Worm (Caenorhabditis elegans) whole organism, young adult: ENCODE data around the gene C54H2.4.

Experiments
- B0336.3 ChIP-seq: fragments of 200-800 bp; sonication (Bioruptor generic); IDR thresholded peaks from 2 replicates; pipeline ENCODE4 v1.3.6; 2022; ENCODE audit warnings: missing genetic modification characterization, missing compliant biosample characterization
- C06A6.2 ChIP-seq: fragments of 200-800 bp; sonication (Bioruptor generic); conservative IDR thresholded peaks from 2 replicates; pipeline ENCODE4 v1.3.6; 2022; ENCODE audit warnings: missing genetic modification characterization, missing compliant biosample characterization
- F22D6.2 ChIP-seq: sonication (generic microtip); optimal IDR thresholded peaks from 2 replicates; lab custom pipeline; 2016; ENCODE audit warnings: mild to moderate bottlenecking, missing genetic modification characterization, missing compliant biosample characterization
- F55B11.4 ChIP-seq: sonication (generic microtip); optimal IDR thresholded peaks from 2 replicates; lab custom pipeline; 2016; ENCODE audit warnings: missing compliant biosample characterization, missing genetic modification characterization, borderline replicate concordance; ENCODE audit not compliant: insufficient read depth
- F57C9.4 ChIP-seq: sonication (generic microtip); optimal IDR thresholded peaks from 2 replicates; lab custom pipeline; 2017; ENCODE audit warnings: mild to moderate bottlenecking, missing genetic modification characterization, missing compliant biosample characterization
- K11D2.4 ChIP-seq: fragments of 200-800 bp; sonication (Bioruptor generic); IDR thresholded peaks from 2 replicates; pipeline ENCODE4 v1.3.6; 2022; ENCODE audit warnings: missing genetic modification reagents, missing genetic modification characterization, missing compliant biosample characterization
- T07F8.4 ChIP-seq: sonication (generic microtip); optimal IDR thresholded peaks from 2 replicates; lab custom pipeline; 2016; ENCODE audit warnings: mild to moderate bottlenecking, missing genetic modification characterization, moderate library complexity, missing compliant biosample characterization
- T26A5.8 ChIP-seq: sonication (generic microtip); optimal IDR thresholded peaks from 2 replicates; lab custom pipeline; 2016; ENCODE audit warnings: missing genetic modification characterization, missing compliant biosample characterization
- Y53G8AR.9 ChIP-seq: fragments of 200-800 bp; sonication (Bioruptor generic); conservative IDR thresholded peaks from 2 replicates; pipeline ENCODE4 v1.3.6; 2022; ENCODE audit warnings: missing genetic modification reagents, missing genetic modification characterization, missing compliant biosample characterization
- Y67H2A.10 ChIP-seq: fragments of 200-800 bp; sonication (Bioruptor generic); conservative IDR thresholded peaks from 2 replicates; pipeline ENCODE4 v1.3.6; 2022; ENCODE audit warnings: missing genetic modification reagents, missing genetic modification characterization, missing compliant biosample characterization
- Y79H2A.3 ChIP-seq: fragments of 200-800 bp; sonication (Bioruptor generic); conservative IDR thresholded peaks from 2 replicates; pipeline ENCODE4 v1.3.6; 2022; ENCODE audit warnings: missing genetic modification reagents, missing genetic modification characterization, missing compliant biosample characterization
- ZK185.1 ChIP-seq: sonication (generic microtip); optimal IDR thresholded peaks from 2 replicates; lab custom pipeline; 2016; ENCODE audit warnings: mild to moderate bottlenecking, missing genetic modification characterization, missing compliant biosample characterization; ENCODE audit not compliant: poor library complexity, severe bottlenecking
- ama-1 ChIP-seq, 3 experiments: fragments of 150-350 bp in 1 of 3; sonication (generic microtip) in 2 of 3; optimal IDR thresholded peaks; 2 replicates each; lab custom pipeline; 2014 to 2018; ENCODE audit warnings: missing biosample characterization in 2 of 3, missing genetic modification characterization in 2 of 3, missing genetic modification reagents in 2 of 3
- aptf-2 ChIP-seq: fragments of 200-800 bp; sonication (Bioruptor generic); conservative IDR thresholded peaks from 2 replicates; pipeline ENCODE4 v1.3.6; 2022; ENCODE audit warnings: missing genetic modification reagents, missing genetic modification characterization, missing compliant biosample characterization
- attf-5 ChIP-seq: fragments of 200-800 bp; sonication (Bioruptor generic); optimal IDR thresholded peaks from 2 replicates; lab custom pipeline; 2018; ENCODE audit warnings: mild to moderate bottlenecking, missing genetic modification characterization, missing compliant biosample characterization
- dox-1 ChIP-seq: fragments of 200-800 bp; sonication (Bioruptor generic); IDR thresholded peaks from 2 replicates; pipeline ENCODE4 v1.3.6; 2022; ENCODE audit warnings: missing genetic modification reagents, missing genetic modification characterization, missing compliant biosample characterization
- egl-18 ChIP-seq: fragments of 200-800 bp; sonication (Bioruptor generic); IDR thresholded peaks from 2 replicates; pipeline ENCODE4 v1.3.6; 2022; ENCODE audit warnings: missing genetic modification reagents, missing genetic modification characterization, missing compliant biosample characterization
- egl-44 ChIP-seq: fragments of 200-800 bp; sonication (Bioruptor generic); IDR thresholded peaks from 2 replicates; pipeline ENCODE4 v1.3.6; 2022; ENCODE audit warnings: missing genetic modification reagents, missing genetic modification characterization, missing compliant biosample characterization
- gei-17 ChIP-seq: fragments of 200-800 bp; sonication (Bioruptor generic); optimal IDR thresholded peaks from 2 replicates; lab custom pipeline; 2018; ENCODE audit warnings: mild to moderate bottlenecking, missing genetic modification characterization, missing compliant biosample characterization
- him-1 ChIP-seq: sonication (generic microtip); optimal IDR thresholded peaks from 2 replicates; lab custom pipeline; 2016; ENCODE audit warnings: missing genotype, missing genetic modification reagents, missing genetic modification characterization, missing compliant biosample characterization
- hsf-1 ChIP-seq: fragments of 200-800 bp; sonication (Bioruptor generic); IDR thresholded peaks from 2 replicates; pipeline ENCODE4 v1.3.6; 2022; ENCODE audit warnings: missing genetic modification reagents, missing genetic modification characterization, missing compliant biosample characterization
- let-607 ChIP-seq, 2 experiments: fragments of 200-800 bp in 1 of 2; sonication (Bioruptor generic) in 1 of 2; sonication (generic microtip) in 1 of 2; optimal IDR thresholded peaks; 2 replicates each; lab custom pipeline; 2016 to 2018; ENCODE audit warnings: mild to moderate bottlenecking in 2 of 2, missing compliant biosample characterization in 2 of 2, missing genetic modification characterization in 2 of 2, moderate library complexity in 2 of 2, missing genotype in 1 of 2
- lin-35 ChIP-seq, 3 experiments: fragments of 150-350 bp in 2 of 3; sonication (generic microtip) in 1 of 3; optimal IDR thresholded peaks; 2 replicates each; lab custom pipeline; 2014 to 2018; ENCODE audit warnings: missing biosample characterization in 3 of 3, missing genetic modification characterization in 3 of 3, missing genetic modification reagents in 3 of 3
- lin-40 ChIP-seq: sonication (generic microtip); optimal IDR thresholded peaks from 2 replicates; lab custom pipeline; 2016; ENCODE audit warnings: missing genetic modification characterization, mild to moderate bottlenecking, missing compliant biosample characterization, missing genotype, missing genetic modification reagents
- lin-54 ChIP-seq: fragments of 200-800 bp; sonication (Bioruptor generic); optimal IDR thresholded peaks from 2 replicates; lab custom pipeline; 2018; ENCODE audit warnings: mild to moderate bottlenecking, missing genetic modification characterization, missing compliant biosample characterization
- lsy-27 ChIP-seq: sonication (generic microtip); optimal IDR thresholded peaks from 2 replicates; lab custom pipeline; 2017; ENCODE audit warnings: missing genetic modification characterization, mild to moderate bottlenecking, missing compliant biosample characterization, antibody characterized with exemption, missing genotype, borderline replicate concordance; ENCODE audit not compliant: insufficient read depth
- mcd-1 ChIP-seq: fragments of 200-800 bp; sonication (Bioruptor generic); IDR thresholded peaks from 2 replicates; pipeline ENCODE4 v1.3.6; 2022; ENCODE audit warnings: missing genetic modification reagents, missing genetic modification characterization, missing compliant biosample characterization
- nhr-120 ChIP-seq: fragments of 200-800 bp; sonication (Bioruptor generic); IDR thresholded peaks from 2 replicates; pipeline ENCODE4 v1.3.6; 2022; ENCODE audit warnings: missing genetic modification characterization, missing compliant biosample characterization
- nhr-80 ChIP-seq: sonication (generic microtip); optimal IDR thresholded peaks from 2 replicates; lab custom pipeline; 2016; ENCODE audit warnings: missing genetic modification characterization, missing compliant biosample characterization
- nhr-90 ChIP-seq: sonication (generic microtip); optimal IDR thresholded peaks from 2 replicates; lab custom pipeline; 2016; ENCODE audit warnings: missing genotype, mild to moderate bottlenecking, missing genetic modification characterization, missing compliant biosample characterization
- pbrm-1 ChIP-seq: fragments of 200-800 bp; sonication (Bioruptor generic); IDR thresholded peaks from 2 replicates; pipeline ENCODE4 v1.3.6; 2022; ENCODE audit warnings: missing genetic modification reagents, missing genetic modification characterization, missing compliant biosample characterization
- rcor-1 ChIP-seq: fragments of 200-800 bp; sonication (Bioruptor generic); IDR thresholded peaks from 2 replicates; pipeline ENCODE4 v1.3.6; 2022; ENCODE audit warnings: missing genetic modification reagents, missing genetic modification characterization, missing compliant biosample characterization
- rpc-1 ChIP-seq, 2 experiments: fragments of 150-350 bp in 1 of 2; sonication (generic microtip) in 1 of 2; optimal IDR thresholded peaks; 2 replicates each; lab custom pipeline; 2014 to 2018; ENCODE audit warnings: missing biosample characterization in 1 of 2, missing genetic modification characterization in 1 of 2, missing genetic modification reagents in 1 of 2, missing genotype in 1 of 2
- sdz-38 ChIP-seq: sonication (generic microtip); optimal IDR thresholded peaks from 2 replicates; lab custom pipeline; 2016; ENCODE audit warnings: missing genotype, missing genetic modification characterization, missing compliant biosample characterization
- unc-62 ChIP-seq: fragments of 150-350 bp; optimal IDR thresholded peaks from 2 replicates; lab custom pipeline; 2014; ENCODE audit warnings: missing biosample characterization, missing genetic modification reagents, missing genetic modification characterization
- zim-3 ChIP-seq: sonication (generic microtip); optimal IDR thresholded peaks from 2 replicates; lab custom pipeline; 2017; ENCODE audit warnings: mild to moderate bottlenecking, missing genetic modification characterization, moderate library complexity, missing compliant biosample characterization
- ztf-18 ChIP-seq: sonication (generic microtip); optimal IDR thresholded peaks from 2 replicates; lab custom pipeline; 2016; ENCODE audit warnings: missing genotype, mild to moderate bottlenecking, missing genetic modification characterization, missing compliant biosample characterization
- ztf-26 ChIP-seq: sonication (generic microtip); optimal IDR thresholded peaks from 2 replicates; lab custom pipeline; 2017; ENCODE audit warnings: missing genetic modification characterization, missing compliant biosample characterization
- ztf-3 ChIP-seq: fragments of 200-800 bp; sonication (Bioruptor generic); optimal IDR thresholded peaks from 2 replicates; lab custom pipeline; 2018; ENCODE audit warnings: mild to moderate bottlenecking, missing genetic modification characterization, missing compliant biosample characterization

Gene C54H2.4

DNA sequence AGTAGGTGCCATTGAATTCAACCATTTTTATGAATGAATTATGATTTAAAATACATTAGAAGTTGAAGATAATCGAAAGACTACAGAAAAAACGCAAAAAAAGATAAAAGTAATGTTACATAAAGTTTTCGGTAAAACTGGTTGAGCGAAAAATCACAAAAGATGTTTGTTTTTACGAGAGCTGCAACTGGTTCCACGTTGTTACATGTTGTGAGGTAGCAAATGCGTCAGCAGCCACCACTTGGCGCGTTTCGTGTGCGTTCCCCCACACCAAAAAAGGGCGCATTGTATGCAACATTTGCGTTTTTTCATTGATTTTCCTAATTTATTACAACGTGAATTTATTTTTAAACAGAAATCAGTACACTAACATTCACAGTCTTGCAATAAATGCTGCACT lies 11.6 kb upstream of the C54H2.4 start, which contains the start of gene gakh-1:
gakh-1 (plus strand) TSS at position 347 of the 400 bp plus-strand sequence.
- TF ChIP-seq nhr-80 (tag; lab: Kevin White, UChicago) (peak; percentile 57), B0336.3 (GFP tag; lab: Robert Waterston, UW) (no peak), ztf-3 (GFP tag; lab: Kevin White, UChicago) (no peak), F22D6.2 (tag; lab: Kevin White, UChicago) (peak; percentile 10), Y79H2A.3 (GFP tag; lab: Robert Waterston, UW) (no peak), nhr-120 (GFP tag; lab: Robert Waterston, UW) (no peak), ztf-18 (tag; lab: Kevin White, UChicago) (peak; percentile 92), rcor-1 (GFP tag; lab: Robert Waterston, UW) (0 out of 2 replicates have a peak, but pooled peaks have one; percentile 10), hsf-1 (GFP tag; lab: Robert Waterston, UW) (no peak), ZK185.1 (tag; lab: Kevin White, UChicago) (no peak), gei-17 (GFP tag; lab: Kevin White, UChicago) (peak; percentile 2), Y67H2A.10 (no peak), lsy-27 (tag; lab: Kevin White, UChicago) (no peak), dox-1 (GFP tag; lab: Robert Waterston, UW) (peak; percentile 48), F55B11.4 (no peak), Y53G8AR.9 (GFP tag; lab: Robert Waterston, UW) (no peak), C06A6.2 (no peak), zim-3 (tag; lab: Kevin White, UChicago) (no peak), rpc-1 (optimal IDR thresholded peaks at IDR 0.05; lab: Kevin White, UChicago) (no peak), rpc-1 (tag; optimal IDR thresholded peaks at IDR 0.05; lab: Kevin White, UChicago) (no peak), ztf-26 (tag; lab: Kevin White, UChicago) (no peak), mcd-1 (GFP tag; lab: Robert Waterston, UW) (peak; percentile 31; the same call in 1 of the 2 replicates), lin-40 (tag; lab: Kevin White, UChicago) (peak; percentile 68), egl-18 (GFP tag; lab: Robert Waterston, UW) (no peak), egl-44 (GFP tag; lab: Robert Waterston, UW) (no peak), unc-62 (GFP tag; lab: Kevin White, UChicago) (no peak), ama-1 (optimal IDR thresholded peaks at IDR 0.05; lab: Kevin White, UChicago) (no peak), ama-1 (GFP tag; optimal IDR thresholded peaks at IDR 0.05; lab: Kevin White, UChicago) (no peak), attf-5 (GFP tag; lab: Kevin White, UChicago) (peak; percentile 12), lin-54 (no peak), let-607 (tag; optimal IDR thresholded peaks at IDR 0.05; lab: Kevin White, UChicago) (peak; percentile 96 to 97), pbrm-1 (peak; percentile 53; the same call in 1 of the 2 replicates), T07F8.4 (no peak), lin-35 (GFP tag; optimal IDR thresholded peaks at IDR 0.05; lab: Kevin White, UChicago) (peak in 1 of 3 experiments; percentile 30), aptf-2 (GFP tag; lab: Robert Waterston, UW) (no peak), him-1 (tag; lab: Kevin White, UChicago) (no peak), K11D2.4 (peak; percentile 69; the same call in 1 of the 2 replicates), sdz-38 (tag; lab: Kevin White, UChicago) (no peak)

DNA sequence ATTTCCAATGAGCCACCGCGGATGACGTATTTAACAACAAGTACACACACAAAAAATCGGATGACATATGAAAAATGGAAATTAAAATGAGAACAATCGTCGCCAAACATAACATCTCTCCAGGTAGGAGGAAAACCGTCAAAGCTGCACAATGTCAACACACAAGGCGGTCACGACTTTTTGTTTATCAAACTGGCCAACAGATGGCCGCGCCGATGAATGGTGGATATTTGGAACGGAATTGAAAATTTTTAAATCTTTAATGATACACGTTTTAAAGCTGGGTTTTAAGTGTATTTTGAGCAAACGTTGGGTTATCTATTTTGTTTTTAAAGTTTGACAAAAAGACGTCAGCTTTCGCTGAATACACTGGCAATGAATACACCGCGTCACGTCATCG lies 10.7 kb upstream of the C54H2.4 start:
- TF ChIP-seq T07F8.4 (no peak), T26A5.8 (tag; lab: Kevin White, UChicago) (no peak), F57C9.4 (tag; lab: Kevin White, UChicago) (no peak), nhr-90 (tag; lab: Kevin White, UChicago) (no peak), him-1 (tag; lab: Kevin White, UChicago) (no peak)
- TF ChIP-seq, all 124 proteins: peak for 0
